Worm (Caenorhabditis elegans) whole organism, young adult: ENCODE results near the gene E02H1.6.

Source experiments
- C06A6.2 ChIP-seq: fragments of 200-800 bp; sonication (Bioruptor generic); conservative IDR thresholded peaks from 2 replicates; pipeline ENCODE4 v1.3.6; 2022; ENCODE audit warnings: missing genetic modification characterization, missing compliant biosample characterization
- D2030.7 ChIP-seq: fragments of 200-800 bp; sonication (Bioruptor generic); IDR thresholded peaks from 2 replicates; pipeline ENCODE4 v1.3.6; 2022; ENCODE audit warnings: missing genetic modification reagents, missing genetic modification characterization, missing compliant biosample characterization
- F22D6.2 ChIP-seq: sonication (generic microtip); optimal IDR thresholded peaks from 2 replicates; lab custom pipeline; 2016; ENCODE audit warnings: mild to moderate bottlenecking, missing genetic modification characterization, missing compliant biosample characterization
- F23B12.7 ChIP-seq: sonication (generic microtip); optimal IDR thresholded peaks from 2 replicates; lab custom pipeline; 2017; ENCODE audit warnings: missing genetic modification characterization, mild to moderate bottlenecking, missing compliant biosample characterization, antibody characterized with exemption, moderate library complexity; ENCODE audit not compliant: insufficient read depth
- F33H1.4 ChIP-seq: fragments of 200-800 bp; sonication (Bioruptor generic); IDR thresholded peaks from 2 replicates; pipeline ENCODE4 v1.3.6; 2022; ENCODE audit warnings: missing genetic modification reagents, missing genetic modification characterization, missing compliant biosample characterization
- F39B2.1 ChIP-seq: fragments of 200-800 bp; sonication (Bioruptor generic); IDR thresholded peaks from 2 replicates; pipeline ENCODE4 v1.3.6; 2022; ENCODE audit warnings: missing genetic modification reagents, missing genetic modification characterization, missing compliant biosample characterization
- F52B5.7 ChIP-seq: sonication (generic microtip); optimal IDR thresholded peaks from 2 replicates; lab custom pipeline; 2016; ENCODE audit warnings: mild to moderate bottlenecking, missing genetic modification characterization, missing compliant biosample characterization
- F57A8.1 ChIP-seq: fragments of 200-800 bp; sonication (Bioruptor generic); optimal IDR thresholded peaks from 2 replicates; lab custom pipeline; 2018; ENCODE audit warnings: mild to moderate bottlenecking, missing genetic modification characterization, moderate library complexity, missing compliant biosample characterization
- F57C9.4 ChIP-seq: sonication (generic microtip); optimal IDR thresholded peaks from 2 replicates; lab custom pipeline; 2017; ENCODE audit warnings: mild to moderate bottlenecking, missing genetic modification characterization, missing compliant biosample characterization
- K11D2.4 ChIP-seq: fragments of 200-800 bp; sonication (Bioruptor generic); IDR thresholded peaks from 2 replicates; pipeline ENCODE4 v1.3.6; 2022; ENCODE audit warnings: missing genetic modification reagents, missing genetic modification characterization, missing compliant biosample characterization
- Y53F4B.3 ChIP-seq: fragments of 200-800 bp; sonication (Bioruptor generic); IDR thresholded peaks from 2 replicates; pipeline ENCODE4 v1.3.6; 2022; ENCODE audit warnings: missing genetic modification reagents, missing genetic modification characterization, missing compliant biosample characterization
- Y53G8AR.9 ChIP-seq: fragments of 200-800 bp; sonication (Bioruptor generic); conservative IDR thresholded peaks from 2 replicates; pipeline ENCODE4 v1.3.6; 2022; ENCODE audit warnings: missing genetic modification reagents, missing genetic modification characterization, missing compliant biosample characterization
- Y95B8A.8 ChIP-seq: fragments of 200-800 bp; sonication (Bioruptor generic); IDR thresholded peaks from 2 replicates; pipeline ENCODE4 v1.3.6; 2022; ENCODE audit warnings: missing genetic modification reagents, missing genetic modification characterization, missing compliant biosample characterization
- bed-2 ChIP-seq: fragments of 200-800 bp; sonication (Bioruptor generic); IDR thresholded peaks from 2 replicates; pipeline ENCODE4 v1.3.6; 2022; ENCODE audit warnings: missing genetic modification reagents, missing genetic modification characterization, missing compliant biosample characterization
- ccch-3 ChIP-seq: fragments of 200-800 bp; sonication (Bioruptor generic); optimal IDR thresholded peaks from 2 replicates; lab custom pipeline; 2018; ENCODE audit warnings: mild to moderate bottlenecking, missing genetic modification characterization, missing compliant biosample characterization
- ceh-40 ChIP-seq: fragments of 200-800 bp; sonication (Bioruptor generic); IDR thresholded peaks from 2 replicates; pipeline ENCODE4 v1.3.6; 2022; ENCODE audit warnings: missing genetic modification characterization, missing compliant biosample characterization
- ceh-58 ChIP-seq: fragments of 200-800 bp; sonication (Bioruptor generic); IDR thresholded peaks from 2 replicates; pipeline ENCODE4 v1.3.6; 2022; ENCODE audit warnings: missing genetic modification characterization, missing compliant biosample characterization
- die-1 ChIP-seq: sonication (generic microtip); optimal IDR thresholded peaks from 2 replicates; lab custom pipeline; 2016; ENCODE audit warnings: missing genotype, mild to moderate bottlenecking, missing genetic modification characterization, missing compliant biosample characterization
- dox-1 ChIP-seq: fragments of 200-800 bp; sonication (Bioruptor generic); IDR thresholded peaks from 2 replicates; pipeline ENCODE4 v1.3.6; 2022; ENCODE audit warnings: missing genetic modification reagents, missing genetic modification characterization, missing compliant biosample characterization
- dpff-1 ChIP-seq: sonication (generic microtip); optimal IDR thresholded peaks from 2 replicates; lab custom pipeline; 2017; ENCODE audit warnings: mild to moderate bottlenecking, missing genetic modification characterization, missing compliant biosample characterization
- dpl-1 ChIP-seq: fragments of 150-350 bp; optimal IDR thresholded peaks from 2 replicates; lab custom pipeline; 2014; ENCODE audit warnings: missing biosample characterization, missing genetic modification reagents, missing genetic modification characterization
- efl-1 ChIP-seq: fragments of 150-350 bp; optimal IDR thresholded peaks from 2 replicates; lab custom pipeline; 2014; ENCODE audit warnings: missing biosample characterization, missing genetic modification reagents, missing genetic modification characterization
- egrh-3 ChIP-seq: fragments of 200-800 bp; sonication (Bioruptor generic); IDR thresholded peaks from 2 replicates; pipeline ENCODE4 v1.3.6; 2022; ENCODE audit warnings: missing genetic modification reagents, missing genetic modification characterization, missing compliant biosample characterization
- hlh-12 ChIP-seq: sonication (generic microtip); optimal IDR thresholded peaks from 2 replicates; lab custom pipeline; 2016; ENCODE audit warnings: missing genetic modification characterization, missing compliant biosample characterization
- hlh-26 ChIP-seq: fragments of 200-800 bp; sonication (Bioruptor generic); conservative IDR thresholded peaks from 2 replicates; pipeline ENCODE4 v1.3.6; 2022; ENCODE audit warnings: missing genetic modification reagents, missing genetic modification characterization, missing compliant biosample characterization
- hmg-20 ChIP-seq: fragments of 200-800 bp; sonication (Bioruptor generic); IDR thresholded peaks from 2 replicates; pipeline ENCODE4 v1.3.6; 2022; ENCODE audit warnings: missing genetic modification reagents, missing genetic modification characterization, missing compliant biosample characterization
- hsf-1 ChIP-seq: fragments of 200-800 bp; sonication (Bioruptor generic); IDR thresholded peaks from 2 replicates; pipeline ENCODE4 v1.3.6; 2022; ENCODE audit warnings: missing genetic modification reagents, missing genetic modification characterization, missing compliant biosample characterization
- lin-26 ChIP-seq: fragments of 200-800 bp; sonication (Bioruptor generic); IDR thresholded peaks from 2 replicates; pipeline ENCODE4 v1.3.6; 2022; ENCODE audit warnings: missing genetic modification reagents, missing genetic modification characterization, missing compliant biosample characterization
- lin-35 ChIP-seq, 3 experiments: fragments of 150-350 bp in 2 of 3; sonication (generic microtip) in 1 of 3; optimal IDR thresholded peaks; 2 replicates each; lab custom pipeline; 2014 to 2018; ENCODE audit warnings: missing biosample characterization in 3 of 3, missing genetic modification characterization in 3 of 3, missing genetic modification reagents in 3 of 3
- lin-54 ChIP-seq: fragments of 200-800 bp; sonication (Bioruptor generic); optimal IDR thresholded peaks from 2 replicates; lab custom pipeline; 2018; ENCODE audit warnings: mild to moderate bottlenecking, missing genetic modification characterization, missing compliant biosample characterization
- mcd-1 ChIP-seq: fragments of 200-800 bp; sonication (Bioruptor generic); IDR thresholded peaks from 2 replicates; pipeline ENCODE4 v1.3.6; 2022; ENCODE audit warnings: missing genetic modification reagents, missing genetic modification characterization, missing compliant biosample characterization
- mel-28 ChIP-seq: sonication (generic microtip); optimal IDR thresholded peaks from 2 replicates; lab custom pipeline; 2016; ENCODE audit warnings: borderline replicate concordance, mild to moderate bottlenecking, missing genetic modification characterization, missing compliant biosample characterization
- mes-4 ChIP-seq: sonication (generic microtip); optimal IDR thresholded peaks from 2 replicates; lab custom pipeline; 2016; ENCODE audit warnings: missing genotype, missing genetic modification characterization, missing compliant biosample characterization
- nfya-2 ChIP-seq: fragments of 200-800 bp; sonication (Bioruptor generic); IDR thresholded peaks from 2 replicates; pipeline ENCODE4 v1.3.6; 2022; ENCODE audit warnings: missing genetic modification reagents, missing genetic modification characterization, missing compliant biosample characterization
- nfyb-1 ChIP-seq: fragments of 200-800 bp; sonication (Bioruptor generic); IDR thresholded peaks from 2 replicates; pipeline ENCODE4 v1.3.6; 2022; ENCODE audit warnings: missing genetic modification reagents, missing genetic modification characterization, missing compliant biosample characterization
- nhr-27 ChIP-seq: fragments of 200-800 bp; sonication (Bioruptor generic); optimal IDR thresholded peaks from 2 replicates; lab custom pipeline; 2018; ENCODE audit warnings: mild to moderate bottlenecking, missing genetic modification characterization, moderate library complexity, missing compliant biosample characterization
- nhr-80 ChIP-seq: sonication (generic microtip); optimal IDR thresholded peaks from 2 replicates; lab custom pipeline; 2016; ENCODE audit warnings: missing genetic modification characterization, missing compliant biosample characterization
- nhr-90 ChIP-seq: sonication (generic microtip); optimal IDR thresholded peaks from 2 replicates; lab custom pipeline; 2016; ENCODE audit warnings: missing genotype, mild to moderate bottlenecking, missing genetic modification characterization, missing compliant biosample characterization
- rec-8 ChIP-seq, 2 experiments: sonication (generic microtip); optimal IDR thresholded peaks; 2 replicates each; lab custom pipeline; 2016; ENCODE audit warnings: mild to moderate bottlenecking in 2 of 2, missing genetic modification characterization in 2 of 2, missing genetic modification reagents in 2 of 2, missing genotype in 2 of 2, missing biosample characterization in 1 of 2, missing compliant biosample characterization in 1 of 2, moderate library complexity in 1 of 2
- sdz-38 ChIP-seq: sonication (generic microtip); optimal IDR thresholded peaks from 2 replicates; lab custom pipeline; 2016; ENCODE audit warnings: missing genotype, missing genetic modification characterization, missing compliant biosample characterization
- snpc-3.4 ChIP-seq: sonication (generic microtip); optimal IDR thresholded peaks from 2 replicates; lab custom pipeline; 2017; ENCODE audit warnings: missing genetic modification characterization, mild to moderate bottlenecking, missing compliant biosample characterization, antibody characterized with exemption, moderate library complexity, missing genotype, missing genetic modification reagents
- somi-1 ChIP-seq: fragments of 200-800 bp; sonication (Bioruptor generic); optimal IDR thresholded peaks from 2 replicates; lab custom pipeline; 2018; ENCODE audit warnings: mild to moderate bottlenecking, missing genetic modification characterization, missing compliant biosample characterization
- sptf-2 ChIP-seq: fragments of 200-800 bp; sonication (Bioruptor generic); optimal IDR thresholded peaks from 2 replicates; lab custom pipeline; 2018; ENCODE audit warnings: mild to moderate bottlenecking, missing genetic modification characterization, missing compliant biosample characterization
- unc-62 ChIP-seq: fragments of 150-350 bp; optimal IDR thresholded peaks from 2 replicates; lab custom pipeline; 2014; ENCODE audit warnings: missing biosample characterization, missing genetic modification reagents, missing genetic modification characterization
- zim-3 ChIP-seq: sonication (generic microtip); optimal IDR thresholded peaks from 2 replicates; lab custom pipeline; 2017; ENCODE audit warnings: mild to moderate bottlenecking, missing genetic modification characterization, moderate library complexity, missing compliant biosample characterization
- ztf-18 ChIP-seq: sonication (generic microtip); optimal IDR thresholded peaks from 2 replicates; lab custom pipeline; 2016; ENCODE audit warnings: missing genotype, mild to moderate bottlenecking, missing genetic modification characterization, missing compliant biosample characterization
- ztf-22 ChIP-seq: fragments of 200-800 bp; sonication (Bioruptor generic); optimal IDR thresholded peaks from 2 replicates; lab custom pipeline; 2018; ENCODE audit warnings: mild to moderate bottlenecking, missing genetic modification characterization, moderate library complexity, missing compliant biosample characterization
- ztf-25 ChIP-seq: fragments of 200-800 bp; sonication (Bioruptor generic); IDR thresholded peaks from 2 replicates; pipeline ENCODE4 v1.3.6; 2022; ENCODE audit warnings: missing genetic modification reagents, missing genetic modification characterization, missing compliant biosample characterization

E02H1.6 gene

DNA sequence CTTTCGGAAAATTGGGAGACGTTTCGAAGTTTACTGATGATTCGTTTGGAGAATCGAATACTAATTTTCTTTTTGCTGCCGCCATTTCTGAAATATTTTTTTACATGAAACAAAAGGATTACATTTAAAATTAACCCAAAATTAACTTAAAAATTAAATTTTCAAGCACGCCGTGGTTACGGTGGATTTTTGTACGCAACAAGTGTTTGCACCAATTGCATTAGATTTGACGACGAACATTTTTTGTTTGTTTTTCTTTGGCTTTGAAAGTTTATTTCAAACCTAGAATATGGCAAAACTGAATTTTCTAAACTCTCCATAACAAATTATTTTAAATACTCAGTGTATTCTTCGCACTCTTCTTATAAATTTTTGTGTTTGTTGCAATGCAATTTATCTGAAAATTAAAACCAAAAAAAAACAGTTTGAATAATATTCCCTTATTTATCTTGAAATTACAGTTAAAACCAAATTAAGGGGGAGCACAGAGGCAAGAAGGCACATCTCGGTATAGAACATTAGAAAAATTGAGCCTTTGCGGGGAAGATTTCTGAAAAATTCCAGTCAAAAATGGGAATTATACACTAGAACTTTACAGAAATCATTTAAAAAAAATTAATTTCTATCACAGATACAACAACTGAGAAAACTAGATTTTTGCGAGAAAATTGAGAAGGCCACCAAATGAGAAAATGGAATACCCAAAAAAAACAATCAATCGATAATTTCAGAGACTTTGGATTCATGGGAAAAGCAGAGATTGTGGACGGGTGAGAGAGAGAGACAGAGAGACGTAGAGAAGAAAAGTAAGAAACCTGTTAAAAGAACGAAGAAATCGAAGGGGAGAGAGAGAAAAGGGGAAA is 20.8 kb downstream of the E02H1.6 start, which contains the start of gene hal-3 (continued):
- TF ChIP-seq unc-62: no peak
- no peak for TF ChIP-seq ztf-22 (GFP tag; lab: Kevin White, UChicago)
- peak; percentile 52; the same call in 1 of the 2 replicates for TF ChIP-seq ztf-25 (GFP tag; lab: Robert Waterston, UW)
- peak; percentile 22 for TF ChIP-seq F52B5.7
- no peak for TF ChIP-seq rec-8 (tag; optimal IDR thresholded peaks at IDR 0.05; lab: Kevin White, UChicago)
- no peak for TF ChIP-seq F22D6.2 (tag; lab: Kevin White, UChicago)
- no peak for TF ChIP-seq ceh-40
- 0 out of 2 replicates have a peak, but pooled peaks have one; percentile 52 for TF ChIP-seq Y95B8A.8 (GFP tag; lab: Robert Waterston, UW)
- TF ChIP-seq ztf-18 (tag; lab: Kevin White, UChicago): no peak
- TF ChIP-seq C06A6.2 (GFP tag; lab: Robert Waterston, UW): no peak
- no peak for TF ChIP-seq snpc-3.4
- TF ChIP-seq F23B12.7 (tag; lab: Kevin White, UChicago): no peak
- no peak for TF ChIP-seq sptf-2 (GFP tag; lab: Kevin White, UChicago)
- TF ChIP-seq egrh-3 (GFP tag; lab: Robert Waterston, UW): no peak
- TF ChIP-seq bed-2 (GFP tag; lab: Robert Waterston, UW): no peak
- no peak for TF ChIP-seq nhr-27 (tag; lab: Kevin White, UChicago)
- no peak for TF ChIP-seq somi-1 (GFP tag; lab: Kevin White, UChicago)
- TF ChIP-seq hmg-20 (GFP tag; lab: Robert Waterston, UW): no peak
- TF ChIP-seq nfyb-1 (GFP tag; lab: Robert Waterston, UW): 0 out of 2 replicates have a peak, but pooled peaks have one; percentile 35
- TF ChIP-seq K11D2.4: no peak
- no peak for TF ChIP-seq dpl-1 (GFP tag; lab: Kevin White, UChicago)
- no peak for TF ChIP-seq dox-1 (GFP tag; lab: Robert Waterston, UW)
- TF ChIP-seq dpff-1 (tag; lab: Kevin White, UChicago): peak; percentile 55
- TF ChIP-seq lin-54 (GFP tag; lab: Kevin White, UChicago): peak; percentile 25
- TF ChIP-seq F33H1.4: no peak
- no peak for TF ChIP-seq zim-3
- TF ChIP-seq nhr-80: no peak
- peak; percentile 24 for TF ChIP-seq nhr-90 (tag; lab: Kevin White, UChicago)
- no peak for TF ChIP-seq lin-26 (GFP tag; lab: Robert Waterston, UW)
- TF ChIP-seq Y53F4B.3 (GFP tag; lab: Robert Waterston, UW): no peak
- TF ChIP-seq sdz-38: no peak
- TF ChIP-seq die-1 (tag; lab: Kevin White, UChicago): no peak
- TF ChIP-seq nfya-2 (GFP tag; lab: Robert Waterston, UW): no peak
- TF ChIP-seq F39B2.1 (GFP tag; lab: Robert Waterston, UW): no peak
- no peak for TF ChIP-seq F57C9.4 (tag; lab: Kevin White, UChicago)
- no peak for TF ChIP-seq F57A8.1
- TF ChIP-seq hlh-26 (GFP tag; lab: Robert Waterston, UW): no peak
- no peak for TF ChIP-seq hlh-12 (tag; lab: Kevin White, UChicago)
- TF ChIP-seq D2030.7 (GFP tag; lab: Robert Waterston, UW): no peak
- TF ChIP-seq efl-1 (GFP tag; lab: Kevin White, UChicago): no peak
- no peak for TF ChIP-seq lin-35 (GFP tag; optimal IDR thresholded peaks at IDR 0.05; lab: Kevin White, UChicago)
- TF ChIP-seq mel-28 (tag; lab: Kevin White, UChicago): no peak
- TF ChIP-seq ceh-58: no peak
- TF ChIP-seq ccch-3 (GFP tag; lab: Kevin White, UChicago): no peak
- no peak for TF ChIP-seq hsf-1 (GFP tag; lab: Robert Waterston, UW)
- TF ChIP-seq mes-4 (tag; lab: Kevin White, UChicago): no peak
- 0 out of 2 replicates have a peak, but pooled peaks have one; percentile 16 for TF ChIP-seq mcd-1 (GFP tag; lab: Robert Waterston, UW)
- peak; percentile 73; the same call in 1 of the 2 replicates for TF ChIP-seq Y53G8AR.9 (GFP tag; lab: Robert Waterston, UW)
